Fruit fly (Drosophila melanogaster): ENCODE results near the gene PSMG1.

Gene PSMG1

dm6 chr3R:5758624-5759209 lies 35.4 kb downstream of the PSMG1 start, which contains the start of gene Sec8 (continued):
- TF ChIP-seq Ets65A (GFP tag) (peak; percentile 94), disco-r (GFP tag; optimal IDR thresholded peaks at IDR 0.05) (no peak), yki (optimal IDR thresholded peaks at IDR 0.05) (no peak), dysf (GFP tag; IDR thresholded peaks at IDR 0.05) (peak; percentile 28; the same call in 1 of the 3 replicates), CG9932 (GFP tag; IDR thresholded peaks at IDR 0.05) (peak; percentile 74), Med (GFP tag) (peak; percentile 93), sens (GFP tag) (peak; percentile 75), E2f2 (GFP tag; IDR thresholded peaks at IDR 0.05) (peak; percentile 94), CG32532 (GFP tag; IDR thresholded peaks at IDR 0.05) (peak; percentile 61), CG2712 (tag; optimal IDR thresholded peaks at IDR 0.05) (peak; percentile 60), hb (GFP tag; IDR thresholded peaks at IDR 0.05; ENCODE audit: partially characterized antibody) (peak; percentile 82), CG7556 (GFP tag; optimal IDR thresholded peaks at IDR 0.05) (no peak), CG8290 (GFP tag; optimal IDR thresholded peaks at IDR 0.05) (peak; percentile 36), CG8290 (tag; optimal IDR thresholded peaks at IDR 0.05) (no peak), Hand (GFP tag; optimal IDR thresholded peaks at IDR 0.05) (no peak), Aef1 (GFP tag; IDR thresholded peaks at IDR 0.05) (0 out of 3 replicates have a peak, but pooled peaks have one; percentile 31), CG13775 (GFP tag; optimal IDR thresholded peaks at IDR 0.05) (peak; percentile 18), Lhr (GFP tag; optimal IDR thresholded peaks at IDR 0.05) (peak; percentile 77), h (optimal IDR thresholded peaks at IDR 0.05) (no peak), CG4360 (GFP tag; IDR thresholded peaks at IDR 0.05) (0 out of 2 replicates have a peak, but pooled peaks have one; percentile 5), CG13424 (tag; optimal IDR thresholded peaks at IDR 0.05) (peak; percentile 21), knrl (GFP tag; IDR thresholded peaks at IDR 0.05; ENCODE audit: partially characterized antibody) (peak; percentile 84), kay (GFP tag; optimal IDR thresholded peaks at IDR 0.05) (peak; percentile 1), Max (GFP tag; optimal IDR thresholded peaks at IDR 0.05) (peak; percentile 2), Dll (GFP tag; IDR thresholded peaks at IDR 0.05; ENCODE audit: partially characterized antibody) (peak; percentile 83), B-H2 (GFP tag; optimal IDR thresholded peaks at IDR 0.05) (peak; percentile 38), CG16813 (GFP tag; IDR thresholded peaks at IDR 0.05; ENCODE audit: partially characterized antibody) (peak; percentile 90), Chrac-16 (GFP tag; optimal IDR thresholded peaks at IDR 0.05) (peak; percentile 43), az2 (GFP tag; optimal IDR thresholded peaks at IDR 0.05) (peak; percentile 12), Dbx (GFP tag; IDR thresholded peaks at IDR 0.05) (no peak), psq (GFP tag; optimal IDR thresholded peaks at IDR 0.05) (no peak), zfh2 (GFP tag; optimal IDR thresholded peaks at IDR 0.05) (peak; percentile 68), crol (GFP tag; IDR thresholded peaks at IDR 0.05) (no peak), CG7745 (tag; optimal IDR thresholded peaks at IDR 0.05) (no peak), CG3407 (GFP tag; optimal IDR thresholded peaks at IDR 0.05) (no peak), emc (GFP tag; optimal IDR thresholded peaks at IDR 0.05) (peak; percentile 15), luna (GFP tag; optimal IDR thresholded peaks at IDR 0.05) (peak; percentile 23), CG30020 (tag; optimal IDR thresholded peaks at IDR 0.05) (peak; percentile 31), CG2120 (GFP tag; optimal IDR thresholded peaks at IDR 0.05) (peak; percentile 68), Mad (GFP tag; optimal IDR thresholded peaks at IDR 0.05) (no peak), Hsf (GFP tag; optimal IDR thresholded peaks at IDR 0.05) (peak; percentile 53), HLH4C (GFP tag; IDR thresholded peaks at IDR 0.05; ENCODE audit: partially characterized antibody) (peak; percentile 71; the same call in 2 of the 3 replicates), CG10267 (tag; optimal IDR thresholded peaks at IDR 0.05) (peak; percentile 64), Awh (GFP tag; IDR thresholded peaks at IDR 0.05) (0 out of 2 replicates have a peak, but pooled peaks have one; percentile 24), fd102C (GFP tag; optimal IDR thresholded peaks at IDR 0.05) (no peak), CG34422 (GFP tag; IDR thresholded peaks at IDR 0.05) (peak; percentile 64; the same call in 2 of the 3 replicates), Bteb2 (GFP tag; optimal IDR thresholded peaks at IDR 0.05) (peak; percentile 40), Oli (tag; optimal IDR thresholded peaks at IDR 0.05) (no peak), lola (GFP tag; optimal IDR thresholded peaks at IDR 0.05) (peak in 1 of 3 experiments; percentile 12), CG15696 (tag; optimal IDR thresholded peaks at IDR 0.05) (peak; percentile 38), chn (GFP tag; optimal IDR thresholded peaks at IDR 0.05) (peak; percentile 22)

All from whole organism, embryonic.